Fruit fly (Drosophila melanogaster): ENCODE results near the gene comm.

The comm gene

DNA sequence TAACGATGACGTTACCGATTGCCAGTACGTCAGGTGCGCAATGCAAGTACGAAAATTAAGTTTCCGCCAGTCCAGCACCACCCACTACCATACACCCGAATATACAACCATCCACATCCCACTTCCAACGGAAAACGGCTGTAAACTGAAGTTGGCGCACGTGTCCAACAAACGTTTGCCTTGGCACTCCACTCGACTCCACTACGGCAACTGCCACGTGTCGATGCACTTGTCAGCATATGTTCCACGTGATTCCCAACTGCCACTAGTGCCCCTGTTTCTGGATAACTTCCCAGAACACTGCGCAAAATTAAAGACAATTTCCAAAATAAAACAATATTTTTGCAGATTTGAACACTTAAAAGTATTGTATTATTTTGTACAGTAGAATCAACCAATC lies 18.0 kb upstream of the comm start:
- TF ChIP-seq CG8478 (optimal IDR thresholded peaks at IDR 0.05) (no peak), CTCF (optimal IDR thresholded peaks at IDR 0.05) (no peak)

DNA sequence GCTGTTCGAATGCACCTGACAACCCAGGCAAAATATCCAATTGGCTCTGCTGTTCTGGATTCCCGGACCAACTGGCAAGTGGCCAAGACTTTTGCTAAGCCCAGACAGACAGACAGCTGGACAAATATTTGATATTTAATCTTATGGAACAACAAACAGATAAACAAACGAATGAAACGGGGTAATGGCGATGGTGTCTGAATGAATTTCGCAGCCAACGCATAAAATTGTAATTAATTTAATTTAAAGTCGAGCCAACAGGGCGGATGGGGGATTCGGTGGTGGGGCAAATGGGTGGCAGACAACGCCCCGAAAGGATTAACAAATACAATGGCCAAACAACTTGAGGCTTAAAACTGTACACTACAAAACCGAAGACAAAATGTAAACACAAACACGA lies 13.6 kb upstream of the comm start:
- TF ChIP-seq CG8478 (optimal IDR thresholded peaks at IDR 0.05) (no peak), CTCF (optimal IDR thresholded peaks at IDR 0.05) (no peak)

DNA sequence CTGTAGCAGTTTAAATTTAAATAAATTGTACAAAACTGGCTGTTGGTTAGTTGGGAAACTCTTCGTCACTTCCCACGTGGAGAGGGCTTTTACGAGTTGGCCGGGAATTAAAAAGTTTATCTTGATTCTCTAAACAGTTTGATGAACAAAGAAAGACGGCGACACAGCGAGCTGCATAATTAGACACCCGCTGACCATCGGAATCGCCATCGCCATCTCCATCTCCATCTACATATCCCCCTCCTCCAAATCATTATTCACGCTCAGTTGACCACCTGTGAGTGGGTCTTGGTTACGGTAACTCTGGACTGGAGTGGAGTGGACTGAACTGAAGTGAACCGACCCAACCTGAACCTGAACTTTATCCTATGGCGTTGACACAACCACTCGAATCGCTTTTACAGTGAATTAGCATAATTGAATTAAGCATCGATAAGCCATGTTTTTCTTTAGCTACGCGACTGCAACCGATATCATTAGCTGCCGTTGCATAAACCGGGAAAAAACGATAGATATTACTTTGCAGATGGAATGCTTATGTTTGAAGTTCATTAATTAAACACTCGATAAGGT lies 12.6 kb upstream of the comm start:
- no peak for TF ChIP-seq CTCF (optimal IDR thresholded peaks at IDR 0.05)
- no peak for TF ChIP-seq CG8478 (optimal IDR thresholded peaks at IDR 0.05)

DNA sequence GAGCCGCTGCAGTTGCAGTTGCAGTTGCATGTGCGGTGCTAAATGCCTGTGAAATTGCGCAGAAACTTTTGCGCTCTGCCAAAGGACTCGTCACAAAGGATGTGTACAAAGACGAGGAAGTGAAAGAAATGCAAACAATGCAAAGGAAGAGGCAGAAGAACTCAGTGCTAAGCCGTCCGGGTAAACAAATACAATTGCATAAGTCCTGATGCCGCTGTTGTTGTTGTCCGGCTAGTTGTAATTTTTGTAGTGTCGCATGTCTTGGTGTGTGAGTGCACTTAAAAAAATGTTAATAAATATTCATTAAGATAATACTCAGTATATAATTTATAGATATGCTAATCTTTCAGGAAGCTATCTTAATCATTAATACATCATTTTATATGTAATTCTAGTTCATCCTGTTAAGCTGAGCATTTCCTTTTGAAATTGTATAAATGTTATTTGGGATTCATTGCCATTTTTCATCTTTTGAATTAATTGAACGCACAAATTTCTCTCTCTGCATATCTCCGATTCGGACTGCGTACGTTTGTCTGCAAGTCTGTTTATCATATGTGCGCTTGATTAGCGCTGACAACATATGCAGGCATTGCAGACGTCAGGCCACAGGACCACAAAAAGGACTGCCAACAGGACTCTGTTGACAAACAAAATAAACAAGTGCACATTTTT lies 3.7 kb upstream of the comm start:
- TF ChIP-seq CTCF (optimal IDR thresholded peaks at IDR 0.05) (no peak), CG8478 (optimal IDR thresholded peaks at IDR 0.05) (no peak)

DNA sequence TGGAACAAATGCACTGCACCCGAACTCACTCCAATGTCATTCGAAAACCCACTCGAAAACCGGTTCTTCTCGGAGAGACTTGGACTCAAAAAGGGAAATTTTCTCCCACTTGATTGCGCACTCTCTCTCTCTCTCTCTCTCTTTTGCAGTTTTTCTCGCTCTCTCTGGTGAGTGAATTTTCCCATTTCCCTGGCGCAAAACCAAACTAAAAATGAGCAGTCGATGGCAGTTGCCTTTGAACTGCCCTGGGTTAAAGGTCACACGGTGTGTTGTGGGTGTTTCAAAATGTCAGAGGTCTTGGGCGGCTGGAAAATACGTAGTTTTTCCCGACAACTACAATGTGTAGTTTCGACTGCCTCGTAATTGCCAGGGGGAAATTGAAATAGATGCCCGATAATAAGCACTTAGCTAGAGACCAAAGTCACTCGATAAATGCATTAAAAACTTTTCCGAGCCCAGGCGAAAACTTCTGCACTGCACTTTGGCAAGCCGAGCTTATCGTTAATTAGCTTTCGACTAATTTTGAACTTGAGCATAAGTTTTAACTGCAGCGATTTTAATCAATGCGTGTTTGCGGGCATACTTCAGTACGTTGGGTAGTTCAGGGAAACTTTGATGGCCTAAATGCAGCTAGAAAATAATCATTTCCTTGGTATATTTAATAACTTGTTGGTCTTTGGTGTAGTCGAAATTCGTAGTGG lies 1.2 kb upstream of the comm start:
- no peak for TF ChIP-seq CG8478 (optimal IDR thresholded peaks at IDR 0.05)
- no peak for TF ChIP-seq CTCF (optimal IDR thresholded peaks at IDR 0.05)

DNA sequence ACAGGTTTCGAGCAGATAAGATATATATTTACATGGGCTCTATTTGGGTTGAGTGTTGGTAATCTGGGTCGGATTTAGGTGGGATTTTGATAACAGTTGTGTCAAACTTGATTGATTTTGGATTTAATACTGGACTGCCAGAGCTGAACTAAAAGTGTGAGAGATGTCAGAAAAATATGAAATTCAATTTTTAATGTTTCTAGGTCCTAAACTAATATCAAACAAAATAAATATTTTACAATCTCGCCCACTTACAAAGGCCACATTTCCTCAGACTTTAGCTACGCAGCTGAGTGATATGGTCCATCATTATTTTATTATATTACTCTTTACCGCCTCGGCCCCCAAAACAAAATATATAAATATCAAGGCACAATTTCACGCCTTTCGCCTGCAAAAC lies 1.4 kb downstream of the comm start:
- no peak for TF ChIP-seq CTCF (optimal IDR thresholded peaks at IDR 0.05)
- no peak for TF ChIP-seq CG8478 (optimal IDR thresholded peaks at IDR 0.05)

DNA sequence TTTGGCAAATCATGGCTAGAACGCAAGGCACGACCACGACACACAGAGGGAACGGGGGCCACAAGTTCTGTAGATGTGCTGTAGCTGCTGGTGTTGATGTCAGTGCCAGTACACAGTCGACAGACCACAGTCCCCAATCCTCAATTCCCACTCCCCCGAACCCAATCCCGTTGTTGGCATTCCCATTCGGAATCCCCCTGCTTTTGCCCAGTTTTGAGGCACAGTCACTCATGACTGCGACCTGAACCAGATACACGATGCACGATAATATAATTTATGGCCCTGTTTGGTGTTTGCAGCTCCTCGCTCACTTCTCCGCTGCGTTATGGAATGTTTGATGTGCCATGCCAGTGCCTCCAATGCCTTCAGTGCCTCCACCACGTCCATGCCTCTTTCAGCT lies 7.3 kb downstream of the comm start:
- no peak for TF ChIP-seq CTCF (optimal IDR thresholded peaks at IDR 0.05)

DNA sequence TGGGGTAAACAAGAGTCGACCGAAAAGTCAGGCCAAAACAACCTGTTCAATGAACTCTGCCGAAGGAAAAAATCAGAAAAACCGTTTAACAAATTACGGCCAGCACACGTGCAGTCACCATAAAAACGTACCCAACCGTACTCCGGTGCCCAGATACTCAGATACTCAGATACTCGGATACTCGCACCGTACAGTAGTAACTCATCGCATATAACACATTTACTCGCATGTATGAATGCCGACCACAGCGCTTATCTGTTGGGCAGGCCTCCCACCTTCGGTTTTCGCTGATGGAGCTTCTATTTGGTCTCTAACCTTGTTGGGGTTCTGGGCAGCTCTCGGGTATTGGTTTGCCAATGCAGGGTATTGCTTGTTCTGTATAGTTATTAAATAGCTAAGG lies 8.0 kb downstream of the comm start:
- TF ChIP-seq CTCF (optimal IDR thresholded peaks at IDR 0.05), result no peak
- no peak for TF ChIP-seq CG8478 (optimal IDR thresholded peaks at IDR 0.05)

DNA sequence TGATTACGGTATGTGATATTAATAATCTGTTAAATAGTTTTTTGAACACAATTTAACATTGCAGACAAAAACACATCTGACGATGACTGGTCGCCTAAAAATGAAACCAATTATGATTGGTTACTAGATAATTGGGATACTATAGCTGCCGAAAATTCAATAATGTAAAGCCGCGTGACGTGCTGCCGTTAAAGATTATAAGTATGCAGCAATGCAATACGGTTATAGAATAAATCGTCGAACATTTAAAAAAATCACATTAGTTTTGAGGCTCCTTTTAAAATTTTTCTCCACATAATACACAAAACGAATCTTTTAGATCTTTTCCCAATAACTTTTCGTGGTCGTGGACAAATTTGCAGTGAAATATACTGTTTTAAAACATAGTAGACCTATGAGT lies 10.7 kb downstream of the comm start, which contains the start of gene CG42570:
Gene CG42570, plus strand, starts transcription at position 301 of the 400 bp plus-strand sequence.
- TF ChIP-seq CG8478 (optimal IDR thresholded peaks at IDR 0.05), result no peak
- TF ChIP-seq CTCF (optimal IDR thresholded peaks at IDR 0.05), result no peak

DNA sequence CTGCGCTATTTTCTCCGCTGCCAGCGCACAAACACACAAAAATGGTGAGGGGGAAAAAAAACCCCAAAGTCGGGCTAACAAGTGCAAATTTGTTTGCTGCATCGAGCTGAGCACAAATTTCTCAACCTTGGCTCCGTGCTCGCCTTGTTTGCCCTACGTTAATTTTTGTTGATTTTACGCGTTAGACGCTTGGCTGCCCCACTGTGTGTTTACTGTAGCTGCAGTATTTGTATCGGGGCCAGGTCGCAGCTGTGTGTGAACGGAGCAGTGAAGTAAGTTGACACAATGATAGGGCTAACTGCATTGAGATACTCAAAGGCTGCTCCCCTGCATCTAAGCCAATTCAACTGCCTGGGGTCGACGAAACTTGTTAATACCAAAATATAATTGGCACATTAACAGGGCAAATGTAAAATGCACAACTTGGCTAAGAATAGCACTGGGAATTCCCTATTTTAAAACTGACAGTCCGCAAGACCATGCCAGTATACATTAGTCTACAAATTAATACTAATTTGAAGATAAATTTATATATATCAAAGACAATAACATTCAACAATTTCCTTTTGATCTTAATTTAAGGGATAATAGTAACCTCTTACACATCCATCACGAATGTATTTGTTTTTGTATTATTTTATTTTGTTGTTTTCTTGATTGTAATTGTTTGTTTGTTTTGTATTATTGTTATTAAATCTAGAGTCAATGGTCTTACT lies 12.3 kb downstream of the comm start, which contains the start of gene CG42571:
Gene CG42571, plus strand, starts transcription at position 666 of the 716 bp plus-strand sequence.
- TF ChIP-seq CTCF (optimal IDR thresholded peaks at IDR 0.05) (no peak), CG8478 (optimal IDR thresholded peaks at IDR 0.05) (no peak)

DNA sequence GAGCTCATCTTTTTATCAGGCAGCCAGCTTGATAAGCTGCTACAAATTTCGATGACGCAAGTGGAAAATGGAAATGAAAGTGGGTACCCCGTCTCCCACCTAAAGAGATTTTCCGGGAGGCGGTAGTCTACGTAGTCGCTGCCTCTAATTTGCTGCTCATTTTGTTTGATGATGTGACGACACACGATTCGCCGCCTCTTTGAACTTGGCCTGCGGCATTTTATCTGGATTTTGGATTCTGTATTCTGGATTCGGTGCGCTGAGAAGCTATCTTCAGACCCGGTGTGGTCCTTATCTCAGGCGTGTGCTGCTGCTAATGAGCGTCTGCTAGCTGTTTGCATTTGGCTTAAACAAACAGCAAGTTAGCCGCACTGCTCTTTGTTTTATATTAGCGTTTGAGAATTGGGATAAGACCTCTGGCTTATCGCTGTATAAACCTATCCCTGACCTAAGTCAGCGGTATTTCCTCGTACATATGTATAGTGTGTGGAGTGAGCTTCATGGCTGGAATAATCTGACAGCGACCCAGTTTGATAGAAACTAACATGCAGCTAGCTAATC lies 14.2 kb downstream of the comm start:
- TF ChIP-seq CTCF (optimal IDR thresholded peaks at IDR 0.05), result no peak
- no peak for TF ChIP-seq CG8478 (optimal IDR thresholded peaks at IDR 0.05)

DNA sequence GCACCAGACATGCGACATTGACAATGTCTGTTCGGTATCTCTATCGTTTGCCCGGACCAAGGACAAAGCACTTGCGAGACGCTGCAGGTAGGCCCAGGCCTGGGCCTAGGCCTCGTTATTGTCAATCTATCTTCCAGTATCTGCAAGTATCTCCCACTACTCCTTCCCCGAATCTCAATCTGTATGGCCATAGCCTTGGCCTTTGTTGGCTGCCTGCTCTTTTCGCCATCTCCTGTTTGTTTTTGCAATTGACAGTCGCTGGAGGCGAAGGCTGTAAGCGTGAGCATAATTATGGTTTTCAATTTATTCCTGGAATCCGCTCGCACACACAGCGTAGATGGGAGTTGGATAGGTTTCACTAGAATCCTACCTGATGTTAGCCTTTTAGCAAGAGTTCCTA lies 16.2 kb downstream of the comm start:
- no peak for TF ChIP-seq CTCF (optimal IDR thresholded peaks at IDR 0.05)
- TF ChIP-seq CG8478 (optimal IDR thresholded peaks at IDR 0.05), result no peak

DNA sequence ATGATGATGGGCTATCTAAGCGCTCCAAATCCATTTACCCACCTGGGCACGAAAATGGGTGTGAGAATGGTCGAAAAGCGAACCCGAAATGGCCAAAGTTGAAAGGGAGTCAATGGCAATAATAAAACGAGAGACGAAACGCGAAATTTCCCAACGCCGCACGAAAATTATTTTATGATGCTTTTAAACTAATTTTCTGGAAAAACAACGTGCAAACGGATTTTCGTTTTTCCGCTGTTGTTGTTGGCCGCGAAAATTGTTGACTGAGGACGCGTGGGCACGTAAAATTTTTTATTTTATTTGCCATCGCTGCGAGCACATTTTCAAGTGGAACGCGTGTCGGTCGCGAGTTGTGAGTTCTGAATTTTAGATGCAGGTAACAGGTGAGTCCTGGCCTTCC lies 17.1 kb downstream of the comm start:
- TF ChIP-seq CTCF (optimal IDR thresholded peaks at IDR 0.05) (no peak), CG8478 (optimal IDR thresholded peaks at IDR 0.05) (no peak)

DNA sequence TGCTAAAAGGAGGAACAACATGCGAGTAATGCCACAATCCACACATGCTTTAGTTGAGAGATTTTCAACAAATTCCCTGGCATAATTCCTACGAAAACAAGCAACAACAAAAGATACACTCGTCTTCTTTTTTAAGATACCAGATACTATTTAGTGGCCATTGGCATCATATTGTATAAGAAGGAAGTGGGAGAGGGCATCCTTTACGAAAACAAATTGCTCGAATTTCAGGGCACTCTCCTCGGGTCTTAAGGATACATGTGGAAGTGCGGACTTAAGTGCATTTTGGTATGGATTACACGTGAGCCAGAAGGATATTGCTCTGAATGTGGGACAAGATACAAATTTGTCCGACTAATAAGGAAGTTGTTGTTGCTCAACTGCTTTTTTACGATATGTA lies 18.1 kb downstream of the comm start:
- TF ChIP-seq CTCF (optimal IDR thresholded peaks at IDR 0.05) (no peak), CG8478 (optimal IDR thresholded peaks at IDR 0.05) (no peak)

DNA sequence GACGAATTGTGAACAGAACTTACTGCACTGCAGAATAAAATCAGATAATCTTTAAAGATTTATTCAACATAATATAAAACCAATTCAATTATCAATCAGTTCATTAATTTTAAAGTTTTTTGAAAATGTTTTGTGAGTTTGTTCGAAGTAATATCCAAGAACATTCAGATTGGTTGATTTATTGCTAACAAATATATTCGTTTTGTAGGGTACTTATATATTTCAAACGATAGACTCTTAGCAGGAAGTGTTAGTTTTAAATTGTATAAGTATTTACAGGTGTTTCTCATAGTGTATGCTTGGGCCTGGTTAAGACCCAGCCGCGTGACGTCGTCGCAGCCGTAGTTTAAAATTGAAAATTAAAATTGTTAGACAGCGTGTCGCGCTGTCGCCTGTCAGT lies 19.7 kb downstream of the comm start:
- TF ChIP-seq CG8478 (optimal IDR thresholded peaks at IDR 0.05), result no peak
- no peak for TF ChIP-seq CTCF (optimal IDR thresholded peaks at IDR 0.05)
